Worm (Caenorhabditis elegans) whole organism, L2 larva: ENCODE data around the gene D1086.12.

ENCODE experiments used
- ZK546.5 ChIP-seq: sonication (generic microtip); optimal IDR thresholded peaks from 2 replicates; lab custom pipeline; 2017; ENCODE audit warnings: missing biosample characterization, missing genetic modification characterization
- blmp-1 ChIP-seq: sonication (generic microtip); optimal IDR thresholded peaks from 2 replicates; lab custom pipeline; 2017; ENCODE audit warnings: missing genetic modification characterization, mild to moderate bottlenecking, missing compliant biosample characterization, antibody characterized with exemption, moderate library complexity; ENCODE audit not compliant: insufficient read depth
- ceh-16 ChIP-seq: fragments of 150-350 bp; optimal IDR thresholded peaks from 2 replicates; lab custom pipeline; 2014; ENCODE audit warnings: missing biosample characterization, missing genetic modification characterization
- ceh-82 ChIP-seq: fragments of 150-350 bp; optimal IDR thresholded peaks from 2 replicates; lab custom pipeline; 2014; ENCODE audit warnings: missing biosample characterization, missing genetic modification characterization
- egl-27 ChIP-seq: sonication (generic microtip); optimal IDR thresholded peaks from 3 replicates; lab custom pipeline; 2017; ENCODE audit warnings: missing biosample characterization, missing genetic modification reagents, missing genetic modification characterization
- lin-13 ChIP-seq: fragments of 150-350 bp; optimal IDR thresholded peaks from 2 replicates; lab custom pipeline; 2014; ENCODE audit warnings: missing biosample characterization, missing genetic modification reagents, missing genetic modification characterization
- lin-39 ChIP-seq: fragments of 150-350 bp; optimal IDR thresholded peaks from 2 replicates; lab custom pipeline; 2014; ENCODE audit warnings: missing biosample characterization, missing genetic modification reagents, missing genetic modification characterization
- lsy-2 ChIP-seq, 2 experiments: fragments of 150-350 bp in 1 of 2; sonication (generic microtip) in 1 of 2; optimal IDR thresholded peaks; 2 replicates each; lab custom pipeline; 2014 to 2017; ENCODE audit warnings: missing biosample characterization in 2 of 2, missing genetic modification characterization in 2 of 2
- mdl-1 ChIP-seq, 2 experiments: fragments of 150-350 bp in 1 of 2; sonication (generic microtip) in 1 of 2; optimal IDR thresholded peaks; 2 replicates each; lab custom pipeline; 2017; ENCODE audit warnings: missing biosample characterization in 2 of 2, missing genetic modification characterization in 2 of 2
- nhr-23 ChIP-seq: fragments of 150-350 bp; optimal IDR thresholded peaks from 2 replicates; lab custom pipeline; 2014; ENCODE audit warnings: missing biosample characterization, missing genetic modification reagents, missing genetic modification characterization
- nhr-237 ChIP-seq: fragments of 150-350 bp; optimal IDR thresholded peaks from 2 replicates; lab custom pipeline; 2014; ENCODE audit warnings: missing biosample characterization, missing genetic modification characterization
- unc-62 ChIP-seq: fragments of 150-350 bp; optimal IDR thresholded peaks from 2 replicates; lab custom pipeline; 2014; ENCODE audit warnings: missing biosample characterization, missing genetic modification reagents, missing genetic modification characterization
- ztf-11 ChIP-seq: sonication (generic microtip); optimal IDR thresholded peaks from 2 replicates; lab custom pipeline; 2017; ENCODE audit warnings: missing biosample characterization, missing genetic modification characterization

DNA sequence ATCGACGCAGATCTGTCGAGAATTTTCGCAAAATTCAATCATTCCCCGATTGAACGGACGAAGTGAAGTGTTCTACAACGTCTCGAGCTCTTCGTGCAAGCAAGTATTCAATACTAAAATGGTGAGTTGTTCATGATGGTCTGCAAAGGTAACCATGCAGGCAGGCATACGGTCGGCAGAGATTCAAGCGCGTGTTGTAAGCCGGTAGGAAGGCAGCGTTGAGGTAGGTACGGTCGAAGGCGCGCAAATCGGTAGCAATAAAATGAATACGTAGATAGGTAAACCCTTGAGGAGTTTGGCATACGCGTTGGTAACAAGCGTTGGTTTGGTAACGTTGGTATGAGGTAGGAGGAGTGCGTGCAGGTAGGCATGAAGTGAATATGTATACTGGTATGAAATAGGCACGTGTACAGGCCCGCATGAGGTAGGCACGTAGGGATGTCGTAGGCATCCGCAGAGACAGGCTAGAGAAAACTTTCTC lies 33.1 kb upstream of the D1086.12 start, which contains the start of gene D1086.17:
- TF ChIP-seq mdl-1 (tag; optimal IDR thresholded peaks at IDR 0.05; lab: Kevin White, UChicago) = no peak
- no peak for TF ChIP-seq lin-39
- TF ChIP-seq unc-62 = no peak
- TF ChIP-seq blmp-1 (tag; lab: Kevin White, UChicago) = no peak
- no peak for TF ChIP-seq ceh-82 (tag; lab: Kevin White, UChicago)
- TF ChIP-seq lin-13 (GFP tag; lab: Kevin White, UChicago) = no peak
- TF ChIP-seq egl-27 = no peak
- no peak for TF ChIP-seq ceh-16 (tag; lab: Kevin White, UChicago)
- TF ChIP-seq ZK546.5 (tag; lab: Kevin White, UChicago) = no peak
- TF ChIP-seq nhr-237 = no peak
- TF ChIP-seq ztf-11 (tag; lab: Kevin White, UChicago) = no peak
- TF ChIP-seq lsy-2 (tag; optimal IDR thresholded peaks at IDR 0.05; lab: Kevin White, UChicago) = no peak
- TF ChIP-seq nhr-23 (tag; lab: Kevin White, UChicago) = no peak
